Worm (Caenorhabditis elegans): ENCODE results near the gene F12A10.9.
A peak's percentile ranks its signal among the peaks of the same experiment; 100 is the strongest.

F12A10.9 gene

DNA sequence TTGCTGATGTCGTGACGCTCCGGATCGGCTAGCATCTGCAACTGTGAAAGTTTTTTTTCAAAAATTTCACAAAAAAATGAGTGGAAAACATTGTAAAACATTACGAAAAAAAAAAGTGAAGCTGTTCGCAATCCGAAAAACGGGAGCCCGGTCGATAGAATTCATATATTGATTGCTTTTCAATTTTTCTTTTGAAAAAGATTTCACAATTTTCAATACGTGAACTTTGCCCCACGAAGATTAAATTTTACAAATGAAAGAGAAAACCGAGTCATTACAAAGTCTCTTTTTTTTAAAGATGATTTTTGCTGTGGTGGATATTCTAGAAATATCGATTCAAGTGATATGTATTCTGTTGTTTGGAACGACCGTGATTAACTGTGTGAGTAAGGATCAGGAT lies 4.1 kb upstream of the F12A10.9 start, which contains the start of gene F12A10.6:
Gene F12A10.6, minus strand, starts transcription at position 101 of the 400 bp plus-strand sequence.
- no peak for TF ChIP-seq F37D6.2 (tag; optimal IDR thresholded peaks at IDR 0.05)
- TF ChIP-seq hif-1 (tag; optimal IDR thresholded peaks at IDR 0.05): no peak
- TF ChIP-seq aha-1 (tag): no peak
- TF ChIP-seq nhr-102 (tag; optimal IDR thresholded peaks at IDR 0.05): no peak
- TF ChIP-seq D1046.2 (GFP tag; IDR thresholded peaks at IDR 0.05): no peak
- TF ChIP-seq F10B5.3 (tag; optimal IDR thresholded peaks at IDR 0.05): no peak
- TF ChIP-seq snpc-1.2 (GFP tag; IDR thresholded peaks at IDR 0.05): no peak
- no peak for TF ChIP-seq ztf-7 (tag; optimal IDR thresholded peaks at IDR 0.05)
- no peak for TF ChIP-seq unc-62 (GFP tag; optimal IDR thresholded peaks at IDR 0.05 in 1 of 2)
- no peak for TF ChIP-seq unc-62 (tag; optimal IDR thresholded peaks at IDR 0.05)
- no peak for TF ChIP-seq pqm-1 (tag; optimal IDR thresholded peaks at IDR 0.05)

DNA sequence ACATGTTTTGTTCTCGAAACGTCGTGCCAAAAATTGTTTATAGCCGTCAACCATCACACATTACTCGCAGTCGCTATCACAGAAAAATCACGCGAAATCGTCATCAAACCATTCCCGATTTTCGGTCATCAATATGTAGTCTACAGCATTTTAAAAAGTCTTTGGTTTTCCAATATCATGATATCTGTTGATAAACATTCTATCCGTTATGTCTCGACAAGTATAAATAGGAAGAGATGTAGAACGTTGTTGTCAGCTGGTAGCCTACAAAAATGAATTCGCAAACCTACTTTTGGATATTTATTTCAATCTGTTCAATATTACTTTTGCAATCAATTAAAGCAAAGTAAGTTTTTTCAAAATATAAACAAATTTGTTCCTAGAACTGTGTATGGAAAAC lies 2.1 kb upstream of the F12A10.9 start, which contains the start of gene F12A10.1:
Gene F12A10.1, plus strand, starts transcription at position 166 of the 400 bp plus-strand sequence.
- TF ChIP-seq unc-39 (tag; optimal IDR thresholded peaks at IDR 0.05) (no peak), dve-1 (tag; optimal IDR thresholded peaks at IDR 0.05; ENCODE audit: insufficient read depth) (no peak), ceh-44 (GFP tag; IDR thresholded peaks at IDR 0.05) (no peak), aly-2 (tag; optimal IDR thresholded peaks at IDR 0.05) (no peak), ztf-7 (tag; optimal IDR thresholded peaks at IDR 0.05) (no peak), nhr-111 (GFP tag; optimal IDR thresholded peaks at IDR 0.05) (no peak), tag-97 (GFP tag; IDR thresholded peaks at IDR 0.05) (no peak), hlh-11 (tag; optimal IDR thresholded peaks at IDR 0.05) (peak; percentile 30), nhr-28 (tag; optimal IDR thresholded peaks at IDR 0.05) (peak; percentile 77), sdz-12 (GFP tag; optimal IDR thresholded peaks at IDR 0.05) (no peak)

DNA sequence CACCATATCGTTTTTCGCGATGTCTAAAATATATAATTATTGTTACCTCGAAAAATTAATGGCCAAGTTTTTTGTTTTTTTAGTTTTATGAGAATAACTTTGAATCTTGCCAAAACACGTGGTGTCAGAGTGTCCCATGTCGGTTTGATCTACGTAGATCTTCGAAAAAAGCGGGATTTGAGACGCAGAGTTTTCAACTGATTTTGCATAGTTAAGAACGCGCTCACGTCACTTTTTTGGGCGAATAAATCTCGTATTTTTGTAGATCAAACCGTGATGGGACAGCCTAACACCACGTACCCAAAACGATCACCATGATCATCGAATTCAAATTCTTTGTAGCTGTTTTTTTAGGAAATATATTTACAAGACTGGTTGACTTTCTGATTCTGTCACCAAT lies 948 bp upstream of the F12A10.9 start:
- TF ChIP-seq ceh-20 (GFP tag; IDR thresholded peaks at IDR 0.05): no peak
- TF ChIP-seq zfp-2 (tag; optimal IDR thresholded peaks at IDR 0.05): no peak
- TF ChIP-seq pha-4 (GFP tag; IDR thresholded peaks at IDR 0.05): no peak
- no peak for TF ChIP-seq pha-4 (tag; optimal IDR thresholded peaks at IDR 0.05)
- TF ChIP-seq gei-8 (GFP tag; optimal IDR thresholded peaks at IDR 0.05): no peak
- TF ChIP-seq ces-1 (GFP tag; optimal IDR thresholded peaks at IDR 0.05): no peak
- TF ChIP-seq lin-38 (GFP tag; IDR thresholded peaks at IDR 0.05): no peak

DNA sequence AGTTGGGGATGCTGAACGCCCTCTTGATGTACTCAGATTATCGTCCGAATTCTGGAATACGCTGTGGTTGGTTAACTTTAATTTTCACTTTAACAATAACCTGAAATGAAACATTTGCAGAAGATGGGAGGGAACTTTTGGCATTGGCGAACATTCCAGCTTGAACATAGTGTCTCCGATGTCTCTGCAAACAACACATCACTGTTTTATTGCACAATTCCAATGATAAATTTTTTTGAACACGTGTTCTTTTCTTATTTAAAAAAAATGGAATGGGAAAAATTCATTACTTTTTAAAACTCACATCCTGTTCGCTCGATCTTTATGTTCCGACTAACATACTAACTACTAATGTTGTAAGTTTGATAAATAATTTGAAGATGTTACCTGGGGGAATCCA lies 2.0 kb downstream of the F12A10.9 start, which contains the start of gene fzy-1:
Gene fzy-1, plus strand, starts transcription at position 301 of the 400 bp plus-strand sequence.
- TF ChIP-seq mxl-3 (GFP tag; optimal IDR thresholded peaks at IDR 0.05) (no peak), lsy-2 (tag; optimal IDR thresholded peaks at IDR 0.05) (no peak), F44E2.7 (GFP tag; IDR thresholded peaks at IDR 0.05) (no peak), nhr-102 (tag; optimal IDR thresholded peaks at IDR 0.05) (no peak), mdt-29 (GFP tag; IDR thresholded peaks at IDR 0.05) (no peak), Y75B8A.6 (GFP tag; IDR thresholded peaks at IDR 0.05) (no peak), arid-1 (GFP tag; conservative IDR thresholded peaks at IDR 0.05) (no peak), daf-19 (GFP tag; conservative IDR thresholded peaks at IDR 0.05) (no peak), dmd-9 (GFP tag; IDR thresholded peaks at IDR 0.05) (no peak)
